Fruit fly (Drosophila melanogaster) Kc167 (cell line): Measurements from ENCODE around the gene Ulp1.

Experiments
- Myc ChIP-seq: fragments of >200 bp; optimal IDR thresholded peaks from 2 replicates; lab custom pipeline; 2017; ENCODE audit warnings: missing external identifiers
- Sin3A ChIP-seq: fragments of >200 bp; optimal IDR thresholded peaks from 2 replicates; lab custom pipeline; 2018; ENCODE audit warnings: missing external identifiers
- h ChIP-seq: fragments of >200 bp; optimal IDR thresholded peaks from 3 replicates; lab custom pipeline; 2018; ENCODE audit warnings: missing external identifiers
- insv ChIP-seq: fragments of >200 bp; optimal IDR thresholded peaks from 3 replicates; lab custom pipeline; 2018; ENCODE audit warnings: missing external identifiers
- psq ChIP-seq: fragments of >200 bp; optimal IDR thresholded peaks from 2 replicates; lab custom pipeline; 2017; ENCODE audit warnings: missing external identifiers

- TF ChIP-seq Myc (no peak), insv (no peak), h (lab: Kevin White, UChicago) (no peak), psq (no peak), Sin3A (lab: Kevin White, UChicago) (no peak)
Observed at dm6 chrX:19152570-19153287, 55.3 kb downstream of the Ulp1 start.
